Fruit fly (Drosophila melanogaster) whole organism, embryonic: Measurements from ENCODE around the gene CG3408.

Experiments
- Bteb2 ChIP-seq: fragments of 200-800 bp; sonication (Bioruptor generic); optimal IDR thresholded peaks from 2 replicates; lab custom pipeline; 2016; ENCODE audit warnings: missing biosample characterization, missing genetic modification characterization
- CG13287 ChIP-seq: fragments of 200-800 bp; sonication (Bioruptor generic); IDR thresholded peaks from 2 replicates; pipeline ENCODE4 v1.3.6; 2022; ENCODE audit warnings: missing biosample characterization, missing genetic modification characterization; ENCODE audit not compliant: partially characterized antibody
- CG17912 ChIP-seq: fragments of 200-800 bp; sonication (Bioruptor generic); optimal IDR thresholded peaks from 2 replicates; lab custom pipeline; 2018; ENCODE audit warnings: missing biosample characterization, mild to moderate bottlenecking, missing genetic modification characterization
- CG18619 ChIP-seq: fragments of 200-800 bp; sonication (Bioruptor generic); optimal IDR thresholded peaks from 3 replicates; lab custom pipeline; 2017; ENCODE audit warnings: missing biosample characterization, mild to moderate bottlenecking, missing genetic modification characterization
- CG2116 ChIP-seq: fragments of 200-800 bp; sonication (Bioruptor generic); optimal IDR thresholded peaks from 3 replicates; lab custom pipeline; 2018; ENCODE audit warnings: missing biosample characterization, mild to moderate bottlenecking, missing genetic modification characterization
- CG2202 ChIP-seq: fragments of 200-800 bp; sonication (Bioruptor generic); optimal IDR thresholded peaks from 2 replicates; lab custom pipeline; 2018; ENCODE audit warnings: missing biosample characterization, mild to moderate bottlenecking, missing genetic modification characterization
- CG30020 ChIP-seq: fragments of 200-800 bp; optimal IDR thresholded peaks from 2 replicates; lab custom pipeline; 2019; ENCODE audit warnings: missing biosample characterization, mild to moderate bottlenecking, missing genetic modification characterization, moderate library complexity
- CG31441 ChIP-seq: fragments of 200-800 bp; sonication (Bioruptor generic); IDR thresholded peaks from 2 replicates; pipeline ENCODE4 v1.3.6; 2022; ENCODE audit warnings: missing biosample characterization, missing genetic modification characterization
- CG32772 ChIP-seq: fragments of 200-800 bp; sonication (Bioruptor generic); IDR thresholded peaks from 2 replicates; pipeline ENCODE4 v1.3.6; 2022; ENCODE audit warnings: missing biosample characterization, missing genetic modification characterization
- CG4360 ChIP-seq: fragments of 200-800 bp; sonication (Bioruptor generic); IDR thresholded peaks from 2 replicates; pipeline ENCODE4 v1.3.6; 2022; ENCODE audit warnings: missing biosample characterization, missing genetic modification characterization
- CG4707 ChIP-seq: fragments of 200-800 bp; sonication (Bioruptor generic); optimal IDR thresholded peaks from 2 replicates; lab custom pipeline; 2018; ENCODE audit warnings: missing biosample characterization, mild to moderate bottlenecking, missing genetic modification characterization, moderate library complexity
- CG5180 ChIP-seq: fragments of 200-800 bp; sonication (Bioruptor generic); optimal IDR thresholded peaks from 3 replicates; lab custom pipeline; 2017; ENCODE audit warnings: missing biosample characterization, missing genetic modification characterization, mild to moderate bottlenecking, moderate library complexity, missing genetic modification reagents
- CG6654 ChIP-seq: fragments of 200-800 bp; sonication (Bioruptor generic); optimal IDR thresholded peaks from 2 replicates; lab custom pipeline; 2017; ENCODE audit warnings: missing biosample characterization, mild to moderate bottlenecking, missing genetic modification characterization
- CG6689 ChIP-seq: fragments of 200-800 bp; sonication (Bioruptor generic); IDR thresholded peaks from 2 replicates; pipeline ENCODE4 v1.3.6; 2022; ENCODE audit warnings: missing biosample characterization, missing genetic modification characterization
- CG7928 ChIP-seq: fragments of 200-800 bp; sonication (Bioruptor generic); optimal IDR thresholded peaks from 2 replicates; lab custom pipeline; 2017; ENCODE audit warnings: missing biosample characterization, mild to moderate bottlenecking, missing genetic modification characterization
- CG8281 ChIP-seq: fragments of 200-800 bp; sonication (Bioruptor generic); optimal IDR thresholded peaks from 2 replicates; lab custom pipeline; 2018; ENCODE audit warnings: missing biosample characterization, mild to moderate bottlenecking, missing genetic modification characterization, moderate library complexity
- CG8944 ChIP-seq: fragments of 200-800 bp; sonication (Bioruptor generic); optimal IDR thresholded peaks from 3 replicates; lab custom pipeline; 2016; ENCODE audit warnings: missing biosample characterization, missing genetic modification characterization
- CG9437 ChIP-seq: fragments of 200-800 bp; sonication (Bioruptor generic); optimal IDR thresholded peaks from 2 replicates; lab custom pipeline; 2018; ENCODE audit warnings: missing biosample characterization, mild to moderate bottlenecking, missing genetic modification characterization
- Camta ChIP-seq: fragments of 200-800 bp; sonication (Bioruptor generic); optimal IDR thresholded peaks from 2 replicates; lab custom pipeline; 2016; ENCODE audit warnings: missing biosample characterization, missing genetic modification characterization
- Dek ChIP-seq: fragments of 200-800 bp; sonication (Bioruptor generic); optimal IDR thresholded peaks from 3 replicates; lab custom pipeline; 2019; ENCODE audit warnings: missing biosample characterization, mild to moderate bottlenecking, missing genetic modification characterization, moderate library complexity
- Dfd ChIP-seq, 2 experiments: fragments of >200 bp; optimal IDR thresholded peaks; 2 replicates each; lab custom pipeline; 2017; ENCODE audit warnings: missing biosample characterization in 2 of 2, missing genetic modification characterization in 2 of 2
- Dip3 ChIP-seq: fragments of 200-800 bp; sonication (Bioruptor generic); optimal IDR thresholded peaks from 3 replicates; lab custom pipeline; 2016; ENCODE audit warnings: missing biosample characterization, missing genetic modification characterization
- Fer1 ChIP-seq: fragments of 200-800 bp; sonication (Bioruptor generic); optimal IDR thresholded peaks from 2 replicates; lab custom pipeline; 2017; ENCODE audit warnings: missing biosample characterization, mild to moderate bottlenecking, missing genetic modification characterization
- Fer3 ChIP-seq: fragments of 200-800 bp; sonication (Bioruptor generic); optimal IDR thresholded peaks from 2 replicates; lab custom pipeline; 2018; ENCODE audit warnings: missing biosample characterization, mild to moderate bottlenecking, missing genetic modification characterization, moderate library complexity
- Gug ChIP-seq: fragments of 200-800 bp; sonication (Bioruptor generic); IDR thresholded peaks from 4 replicates; pipeline ENCODE4 v1.3.6; 2022; ENCODE audit warnings: missing biosample characterization, missing genetic modification characterization
- Hand ChIP-seq: fragments of 200-800 bp; sonication (Bioruptor generic); optimal IDR thresholded peaks from 2 replicates; lab custom pipeline; 2017; ENCODE audit warnings: mild to moderate bottlenecking, missing biosample characterization, missing genetic modification reagents, missing genetic modification characterization
- Neu2 ChIP-seq: fragments of 200-800 bp; sonication (Bioruptor generic); optimal IDR thresholded peaks from 3 replicates; lab custom pipeline; 2016; ENCODE audit warnings: missing biosample characterization, missing genetic modification characterization, borderline replicate concordance
- Oli ChIP-seq: fragments of 200-800 bp; sonication (Bioruptor generic); optimal IDR thresholded peaks from 2 replicates; lab custom pipeline; 2018; ENCODE audit warnings: missing biosample characterization, mild to moderate bottlenecking, missing genetic modification characterization, moderate library complexity
- Sox102F ChIP-seq: fragments of 200-800 bp; sonication (Bioruptor generic); optimal IDR thresholded peaks from 2 replicates; lab custom pipeline; 2018; ENCODE audit warnings: missing biosample characterization, mild to moderate bottlenecking, missing genetic modification characterization, moderate library complexity
- amos ChIP-seq: fragments of 200-800 bp; sonication (Bioruptor generic); IDR thresholded peaks from 2 replicates; pipeline ENCODE4 v1.3.6; 2022; ENCODE audit warnings: missing biosample characterization, missing genetic modification characterization; ENCODE audit not compliant: partially characterized antibody
- aop ChIP-seq: fragments of 200-800 bp; sonication (Bioruptor generic); IDR thresholded peaks from 2 replicates; pipeline ENCODE4 v1.3.6; 2022; ENCODE audit warnings: missing biosample characterization, missing genetic modification characterization
- ara ChIP-seq: fragments of 200-800 bp; sonication (Bioruptor generic); IDR thresholded peaks from 2 replicates; pipeline ENCODE4 v1.3.6; 2022; ENCODE audit warnings: missing biosample characterization, missing genetic modification characterization
- bab2 ChIP-seq: fragments of 200-800 bp; sonication (Bioruptor generic); optimal IDR thresholded peaks from 2 replicates; lab custom pipeline; 2016; ENCODE audit warnings: missing biosample characterization, missing genetic modification characterization
- bigmax ChIP-seq: fragments of 200-800 bp; sonication (Bioruptor generic); optimal IDR thresholded peaks from 2 replicates; lab custom pipeline; 2018; ENCODE audit warnings: missing biosample characterization, mild to moderate bottlenecking, missing genetic modification characterization
- emc ChIP-seq: fragments of 200-800 bp; sonication (Bioruptor generic); optimal IDR thresholded peaks from 2 replicates; lab custom pipeline; 2016; ENCODE audit warnings: missing biosample characterization, missing genetic modification characterization
- fd102C ChIP-seq: fragments of 200-800 bp; sonication (Bioruptor generic); optimal IDR thresholded peaks from 2 replicates; lab custom pipeline; 2018; ENCODE audit warnings: missing biosample characterization, mild to moderate bottlenecking, missing genetic modification characterization, moderate library complexity
- fd64A ChIP-seq: fragments of 200-800 bp; sonication (Bioruptor generic); optimal IDR thresholded peaks from 3 replicates; lab custom pipeline; 2018; ENCODE audit warnings: missing biosample characterization, mild to moderate bottlenecking, missing genetic modification characterization
- hkb ChIP-seq, 2 experiments: fragments of 200-800 bp in 1 of 2; fragments of >200 bp in 1 of 2; sonication (Bioruptor generic) in 1 of 2; IDR thresholded peaks in 1 of 2; optimal IDR thresholded peaks in 1 of 2; 2 replicates each; pipeline versions ENCODE4 v1.3.6 to Lab custom; 2017 to 2022; ENCODE audit warnings: missing biosample characterization in 1 of 2, missing genetic modification characterization in 1 of 2
- jumu ChIP-seq: fragments of 200-800 bp; sonication (Bioruptor generic); optimal IDR thresholded peaks from 3 replicates; lab custom pipeline; 2016; ENCODE audit warnings: missing biosample characterization, missing genetic modification characterization
- lilli ChIP-seq: fragments of 200-800 bp; sonication (Bioruptor generic); optimal IDR thresholded peaks from 3 replicates; lab custom pipeline; 2016; ENCODE audit warnings: missing biosample characterization, missing genetic modification characterization
- mirr ChIP-seq: fragments of 200-800 bp; sonication (Bioruptor generic); optimal IDR thresholded peaks from 3 replicates; lab custom pipeline; 2018; ENCODE audit warnings: missing biosample characterization, mild to moderate bottlenecking, missing genetic modification characterization
- pan ChIP-seq, 4 experiments: fragments of >200 bp in 3 of 4; fragments of 200-800 bp in 1 of 4; sonication (Bioruptor generic) in 1 of 4; optimal IDR thresholded peaks in 3 of 4; IDR thresholded peaks in 1 of 4; 2 replicates each; pipeline versions ENCODE4 v1.3.6 to Lab custom; 2017 to 2022; ENCODE audit warnings: missing biosample characterization in 2 of 4, missing genetic modification characterization in 2 of 4, mixed read lengths in 1 of 4
- pho ChIP-seq: fragments of 200-800 bp; sonication (Bioruptor generic); optimal IDR thresholded peaks from 2 replicates; lab custom pipeline; 2016; ENCODE audit warnings: missing biosample characterization, missing genetic modification characterization
- pnt ChIP-seq: fragments of 200-800 bp; sonication (Bioruptor generic); optimal IDR thresholded peaks from 3 replicates; lab custom pipeline; 2016; ENCODE audit warnings: missing biosample characterization, missing genetic modification characterization
- tna ChIP-seq: fragments of 200-800 bp; sonication (Bioruptor generic); IDR thresholded peaks from 2 replicates; pipeline ENCODE4 v1.3.6; 2022; ENCODE audit warnings: missing biosample characterization, missing genetic modification characterization; ENCODE audit not compliant: partially characterized antibody
- ttk ChIP-seq: fragments of 200-800 bp; sonication (Bioruptor generic); IDR thresholded peaks from 2 replicates; pipeline ENCODE4 v2.1.2; 2022; ENCODE audit warnings: missing biosample characterization, missing genetic modification characterization
- tx ChIP-seq: fragments of 200-800 bp; sonication (Bioruptor generic); optimal IDR thresholded peaks from 2 replicates; lab custom pipeline; 2016; ENCODE audit warnings: missing biosample characterization, missing genetic modification characterization
- vnd ChIP-seq: fragments of 200-800 bp; sonication (Bioruptor generic); IDR thresholded peaks from 3 replicates; pipeline ENCODE4 v1.3.6; 2022; ENCODE audit warnings: missing biosample characterization, missing genetic modification characterization; ENCODE audit not compliant: partially characterized antibody
- wdn ChIP-seq: fragments of 200-800 bp; sonication (Bioruptor generic); IDR thresholded peaks from 2 replicates; pipeline ENCODE4 v1.3.6; 2022; ENCODE audit warnings: missing biosample characterization, missing genetic modification characterization
- wor ChIP-seq: fragments of 200-800 bp; sonication (Bioruptor generic); IDR thresholded peaks from 2 replicates; pipeline ENCODE4 v1.3.6; 2022; ENCODE audit warnings: missing biosample characterization, missing genetic modification characterization

CG3408 gene

dm6 chr3L:9476829-9477228 lies 32.6 kb downstream of the CG3408 start, which contains the start of the genes Uch-L5 and Jarid2 (continued):
- no peak for TF ChIP-seq tna (GFP tag; lab: Robert Waterston, UW)
- peak; percentile 61 for TF ChIP-seq mirr (GFP tag; lab: Kevin White, UChicago)
- TF ChIP-seq CG2202: no peak
- TF ChIP-seq pho (GFP tag; lab: Kevin White, UChicago): peak; percentile 51
- TF ChIP-seq Sox102F (GFP tag; lab: Kevin White, UChicago): no peak
- no peak for TF ChIP-seq Dfd (GFP tag; optimal IDR thresholded peaks at IDR 0.05; lab: Kevin White, UChicago)
- TF ChIP-seq CG4360 (GFP tag; lab: Robert Waterston, UW): peak; percentile 12
- TF ChIP-seq Dip3 (GFP tag; lab: Kevin White, UChicago): peak; percentile 29
- TF ChIP-seq CG32772 (GFP tag; lab: Robert Waterston, UW): peak; percentile 31; the same call in 1 of the 2 replicates
- TF ChIP-seq CG7928 (GFP tag; lab: Kevin White, UChicago): peak; percentile 98
- TF ChIP-seq ttk: no peak
- TF ChIP-seq Gug (GFP tag; lab: Robert Waterston, UW): peak; percentile 41; the same call in 1 of the 4 replicates
- TF ChIP-seq CG6654 (GFP tag; lab: Kevin White, UChicago): no peak
- peak; percentile 15 for TF ChIP-seq bab2
- no peak for TF ChIP-seq vnd (GFP tag; lab: Robert Waterston, UW)
- TF ChIP-seq CG30020 (tag; lab: Kevin White, UChicago): peak; percentile 43
- peak; percentile 53 for TF ChIP-seq bigmax (GFP tag; lab: Kevin White, UChicago)
- no peak for TF ChIP-seq Dek (tag; lab: Kevin White, UChicago)
- no peak for TF ChIP-seq Oli (tag; lab: Kevin White, UChicago)
- TF ChIP-seq CG31441 (GFP tag; lab: Robert Waterston, UW): no peak
- TF ChIP-seq hkb (optimal IDR thresholded peaks at IDR 0.05; lab: Kevin White, UChicago): no peak
- no peak for TF ChIP-seq hkb (GFP tag; IDR thresholded peaks at IDR 0.05; lab: Robert Waterston, UW)
- peak; percentile 82 for TF ChIP-seq jumu
- peak; percentile 50 for TF ChIP-seq amos
- no peak for TF ChIP-seq fd102C (GFP tag; lab: Kevin White, UChicago)
- peak; percentile 44 for TF ChIP-seq Fer1 (GFP tag; lab: Kevin White, UChicago)
- TF ChIP-seq Hand (GFP tag; lab: Kevin White, UChicago): no peak
- TF ChIP-seq Bteb2 (GFP tag; lab: Kevin White, UChicago): no peak
- peak; percentile 8 for TF ChIP-seq tx (GFP tag; lab: Kevin White, UChicago)
- TF ChIP-seq emc (GFP tag; lab: Kevin White, UChicago): peak; percentile 34
- TF ChIP-seq wdn (GFP tag; lab: Robert Waterston, UW): peak; percentile 47; the same call in 1 of the 2 replicates
- TF ChIP-seq pan (optimal IDR thresholded peaks at IDR 0.05; lab: Kevin White, UChicago): no peak
- no peak for TF ChIP-seq pan (GFP tag; optimal IDR thresholded peaks at IDR 0.05 in 1 of 2, IDR thresholded peaks at IDR 0.05 in 1 of 2)
- TF ChIP-seq wor: no peak
- no peak for TF ChIP-seq CG5180 (GFP tag; lab: Kevin White, UChicago)
- no peak for TF ChIP-seq aop (GFP tag; lab: Robert Waterston, UW)
- peak; percentile 72 for TF ChIP-seq lilli (GFP tag; lab: Kevin White, UChicago)
- no peak for TF ChIP-seq CG8281 (tag; lab: Kevin White, UChicago)
- TF ChIP-seq pnt (GFP tag; lab: Kevin White, UChicago): peak; percentile 57
- peak; percentile 6 for TF ChIP-seq CG18619 (GFP tag; lab: Kevin White, UChicago)
- TF ChIP-seq Neu2 (GFP tag; lab: Kevin White, UChicago): no peak
- no peak for TF ChIP-seq Fer3
- TF ChIP-seq CG9437: no peak
- no peak for TF ChIP-seq fd64A
- peak; percentile 41; the same call in 1 of the 2 replicates for TF ChIP-seq ara (GFP tag; lab: Robert Waterston, UW)
- peak; percentile 29 for TF ChIP-seq CG8944
- TF ChIP-seq Camta (GFP tag; lab: Kevin White, UChicago): peak; percentile 55
- no peak for TF ChIP-seq CG6689
- peak; percentile 46 for TF ChIP-seq CG17912 (GFP tag; lab: Kevin White, UChicago)
- TF ChIP-seq CG4707 (GFP tag; lab: Kevin White, UChicago): no peak
- TF ChIP-seq CG2116 (GFP tag; lab: Kevin White, UChicago): peak; percentile 63
- TF ChIP-seq CG13287 (GFP tag; lab: Robert Waterston, UW): peak; percentile 33; the same call in 1 of the 2 replicates
